Fruit fly (Drosophila melanogaster): Measurements from ENCODE around the gene Drsl6.

Drsl6 gene

DNA sequence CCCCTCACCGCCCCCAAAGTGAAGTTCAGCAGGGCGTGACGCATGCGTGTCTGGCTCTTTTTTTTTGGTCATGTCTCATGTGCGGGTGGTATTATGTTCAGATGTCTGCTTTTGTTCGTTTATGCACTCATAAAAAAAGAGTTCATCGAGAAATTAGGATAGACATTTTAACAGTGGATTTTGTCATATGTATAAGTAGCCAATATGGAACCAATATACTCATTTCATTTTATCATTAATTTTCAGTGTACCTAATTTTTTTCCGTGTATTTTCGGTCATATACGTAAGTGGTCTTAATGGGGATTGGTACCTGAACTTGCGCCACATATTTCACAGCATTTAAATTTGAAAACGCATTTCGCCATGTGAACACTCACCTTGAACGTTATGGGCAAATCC, 35.9 kb downstream of the Drsl6 start (continued):
- TF ChIP-seq ATbp (GFP tag; optimal IDR thresholded peaks at IDR 0.05) (peak; percentile 59), CoRest (tag; optimal IDR thresholded peaks at IDR 0.05) (peak; percentile 50), C15 (GFP tag; IDR thresholded peaks at IDR 0.05) (0 out of 3 replicates have a peak, but pooled peaks have one; percentile 55), dpn (GFP tag; optimal IDR thresholded peaks at IDR 0.05) (peak; percentile 20 to 58), D19B (GFP tag; optimal IDR thresholded peaks at IDR 0.05) (no peak), ken (GFP tag; IDR thresholded peaks at IDR 0.05) (peak; percentile 70; the same call in 2 of the 3 replicates), CG34422 (GFP tag; IDR thresholded peaks at IDR 0.05) (peak; percentile 63; the same call in 1 of the 3 replicates), gsb (GFP tag; IDR thresholded peaks at IDR 0.05) (no peak), CG30431 (GFP tag; optimal IDR thresholded peaks at IDR 0.05) (peak; percentile 16), ewg (GFP tag; optimal IDR thresholded peaks at IDR 0.05) (peak; percentile 14), CG14860 (GFP tag; IDR thresholded peaks at IDR 0.05; ENCODE audit: partially characterized antibody) (no peak), knrl (GFP tag; IDR thresholded peaks at IDR 0.05; ENCODE audit: partially characterized antibody) (no peak), ftz-f1 (GFP tag; optimal IDR thresholded peaks at IDR 0.05) (no peak), ac (GFP tag; optimal IDR thresholded peaks at IDR 0.05) (no peak), CG3847 (GFP tag; IDR thresholded peaks at IDR 0.05) (peak; percentile 50), en (GFP tag; optimal IDR thresholded peaks at IDR 0.05) (peak; percentile 40), Atf-2 (GFP tag; optimal IDR thresholded peaks at IDR 0.05) (no peak), CG3838 (GFP tag; optimal IDR thresholded peaks at IDR 0.05) (no peak), CG15269 (tag; optimal IDR thresholded peaks at IDR 0.05) (peak; percentile 65), sisA (GFP tag; IDR thresholded peaks at IDR 0.05) (peak; percentile 63), pros (GFP tag; optimal IDR thresholded peaks at IDR 0.05) (no peak), Sry-δ (GFP tag; optimal IDR thresholded peaks at IDR 0.05) (peak; percentile 15), CG14965 (GFP tag; optimal IDR thresholded peaks at IDR 0.05; ENCODE audit: borderline replicate concordance) (peak; percentile 31), Hsf (GFP tag; optimal IDR thresholded peaks at IDR 0.05) (peak; percentile 46), btn (GFP tag; optimal IDR thresholded peaks at IDR 0.05) (peak; percentile 63), klu (GFP tag; IDR thresholded peaks at IDR 0.05) (no peak), CG7839 (tag; optimal IDR thresholded peaks at IDR 0.05) (peak; percentile 59), Camta (GFP tag; optimal IDR thresholded peaks at IDR 0.05) (peak; percentile 58), cas (GFP tag; IDR thresholded peaks at IDR 0.05) (no peak), CG11504 (tag; optimal IDR thresholded peaks at IDR 0.05) (peak; percentile 83), CG8089 (GFP tag; optimal IDR thresholded peaks at IDR 0.05) (no peak), Fer2 (tag; optimal IDR thresholded peaks at IDR 0.05) (no peak), tna (GFP tag; IDR thresholded peaks at IDR 0.05; ENCODE audit: partially characterized antibody) (no peak), CG10267 (tag; optimal IDR thresholded peaks at IDR 0.05) (peak; percentile 46), seq (GFP tag; IDR thresholded peaks at IDR 0.05) (peak; percentile 69), CG4360 (GFP tag; IDR thresholded peaks at IDR 0.05) (peak; percentile 20; the same call in 1 of the 2 replicates), CG1603 (tag; optimal IDR thresholded peaks at IDR 0.05) (peak; percentile 78), CG7987 (GFP tag; optimal IDR thresholded peaks at IDR 0.05) (peak; percentile 19), sna (GFP tag; IDR thresholded peaks at IDR 0.05; ENCODE audit: partially characterized antibody) (no peak), CG16813 (GFP tag; IDR thresholded peaks at IDR 0.05; ENCODE audit: partially characterized antibody) (no peak), CG9797 (GFP tag; optimal IDR thresholded peaks at IDR 0.05) (no peak), CG7556 (GFP tag; optimal IDR thresholded peaks at IDR 0.05) (peak; percentile 53), odd (GFP tag; optimal IDR thresholded peaks at IDR 0.05) (no peak), Ravus (GFP tag; IDR thresholded peaks at IDR 0.05) (peak; percentile 9; the same call in 1 of the 2 replicates), CG13424 (tag; optimal IDR thresholded peaks at IDR 0.05) (peak; percentile 55), Ets97D (GFP tag; optimal IDR thresholded peaks at IDR 0.05) (no peak), Max (GFP tag; optimal IDR thresholded peaks at IDR 0.05) (peak; percentile 41), Mad (GFP tag; optimal IDR thresholded peaks at IDR 0.05) (no peak), fu2 (GFP tag; optimal IDR thresholded peaks at IDR 0.05) (no peak), CG18619 (GFP tag; optimal IDR thresholded peaks at IDR 0.05) (peak; percentile 1), Poxn (GFP tag; IDR thresholded peaks at IDR 0.05) (no peak)

All from whole organism, embryonic.